Fruit fly (Drosophila melanogaster): ENCODE data around the gene Eip74EF.

Gene Eip74EF

dm6 chr3L:17616876-17617279 lies 2.2 kb downstream of the Eip74EF start:
- TF ChIP-seq D1 (tag; optimal IDR thresholded peaks at IDR 0.05) (no peak), CG13204 (GFP tag; optimal IDR thresholded peaks at IDR 0.05) (no peak), Pif1B (GFP tag; optimal IDR thresholded peaks at IDR 0.05) (no peak), rn (GFP tag; IDR thresholded peaks at IDR 0.05) (no peak), Pif1A (GFP tag; optimal IDR thresholded peaks at IDR 0.05) (no peak), EcR (GFP tag; optimal IDR thresholded peaks at IDR 0.05) (no peak), CG17806 (tag; optimal IDR thresholded peaks at IDR 0.05) (no peak), CG8301 (tag; optimal IDR thresholded peaks at IDR 0.05) (no peak), CG14655 (GFP tag; optimal IDR thresholded peaks at IDR 0.05) (no peak), CG9948 (tag; optimal IDR thresholded peaks at IDR 0.05) (no peak), CG32121 (GFP tag; IDR thresholded peaks at IDR 0.05) (no peak)

dm6 chr3L:17615838-17616237 lies 3.3 kb downstream of the Eip74EF start:
- TF ChIP-seq Ets98B (GFP tag; IDR thresholded peaks at IDR 0.05) (no peak), rn (GFP tag; IDR thresholded peaks at IDR 0.05) (no peak), CG10348 (GFP tag; IDR thresholded peaks at IDR 0.05) (no peak), CG34367 (tag; optimal IDR thresholded peaks at IDR 0.05) (no peak), CG8159 (tag; optimal IDR thresholded peaks at IDR 0.05) (no peak), CG14655 (GFP tag; optimal IDR thresholded peaks at IDR 0.05) (no peak), fd96Ca (GFP tag; IDR thresholded peaks at IDR 0.05) (no peak), CG12605 (GFP tag; IDR thresholded peaks at IDR 0.05) (no peak), CG9948 (tag; optimal IDR thresholded peaks at IDR 0.05) (no peak), CG8301 (tag; optimal IDR thresholded peaks at IDR 0.05) (no peak), Pif1B (GFP tag; optimal IDR thresholded peaks at IDR 0.05) (no peak), CG4496 (GFP tag; IDR thresholded peaks at IDR 0.05) (no peak)

- TF ChIP-seq CG10348 (GFP tag; IDR thresholded peaks at IDR 0.05), result no peak
- TF ChIP-seq rn (GFP tag; IDR thresholded peaks at IDR 0.05), result no peak
- TF ChIP-seq Snoo (tag; optimal IDR thresholded peaks at IDR 0.05), result no peak
- no peak for TF ChIP-seq CG13204 (GFP tag; optimal IDR thresholded peaks at IDR 0.05)
- TF ChIP-seq CG15710 (tag; optimal IDR thresholded peaks at IDR 0.05), result no peak
- no peak for TF ChIP-seq Pif1A (GFP tag; optimal IDR thresholded peaks at IDR 0.05)
- TF ChIP-seq CG34367 (tag; optimal IDR thresholded peaks at IDR 0.05), result no peak
- TF ChIP-seq fd96Ca (GFP tag; IDR thresholded peaks at IDR 0.05), result no peak
- no peak for TF ChIP-seq CG8301 (tag; optimal IDR thresholded peaks at IDR 0.05)
Measured at dm6 chr3L:17615286-17615685, 3.8 kb downstream of the Eip74EF start.

- TF ChIP-seq EcR (GFP tag; optimal IDR thresholded peaks at IDR 0.05), result peak; percentile 32
- TF ChIP-seq fd96Ca (GFP tag; IDR thresholded peaks at IDR 0.05), result 0 out of 3 replicates have a peak, but pooled peaks have one; percentile 36
- TF ChIP-seq CG14655 (GFP tag; optimal IDR thresholded peaks at IDR 0.05), result no peak
Measured at dm6 chr3L:17613972-17614384, 5.1 kb downstream of the Eip74EF start.

dm6 chr3L:17613292-17613734 lies 5.8 kb downstream of the Eip74EF start:
- TF ChIP-seq Snoo (tag; optimal IDR thresholded peaks at IDR 0.05) (peak; percentile 18), Pif1B (GFP tag; optimal IDR thresholded peaks at IDR 0.05) (no peak), EcR (GFP tag; optimal IDR thresholded peaks at IDR 0.05) (peak; percentile 26)

- TF ChIP-seq CG8159 (tag; optimal IDR thresholded peaks at IDR 0.05) (peak; percentile 1), CG4496 (GFP tag; IDR thresholded peaks at IDR 0.05) (peak; percentile 56; the same call in 2 of the 3 replicates), CG12605 (GFP tag; IDR thresholded peaks at IDR 0.05) (peak; percentile 65), D1 (tag; optimal IDR thresholded peaks at IDR 0.05) (peak; percentile 41), gl (tag; optimal IDR thresholded peaks at IDR 0.05) (peak; percentile 37), rn (GFP tag; IDR thresholded peaks at IDR 0.05) (no peak), CG14655 (GFP tag; optimal IDR thresholded peaks at IDR 0.05) (no peak), CG10348 (GFP tag; IDR thresholded peaks at IDR 0.05) (no peak), CG32121 (GFP tag; IDR thresholded peaks at IDR 0.05) (no peak), CG9948 (tag; optimal IDR thresholded peaks at IDR 0.05) (no peak), EcR (GFP tag; optimal IDR thresholded peaks at IDR 0.05) (peak; percentile 100), Snoo (tag; optimal IDR thresholded peaks at IDR 0.05) (no peak), CG17806 (tag; optimal IDR thresholded peaks at IDR 0.05) (no peak), CG8301 (tag; optimal IDR thresholded peaks at IDR 0.05) (no peak), Ets98B (GFP tag; IDR thresholded peaks at IDR 0.05) (peak; percentile 64), fd96Ca (GFP tag; IDR thresholded peaks at IDR 0.05) (peak; percentile 60), CG34367 (tag; optimal IDR thresholded peaks at IDR 0.05) (no peak), Pif1B (GFP tag; optimal IDR thresholded peaks at IDR 0.05) (no peak), Pif1A (GFP tag; optimal IDR thresholded peaks at IDR 0.05) (no peak), CG13204 (GFP tag; optimal IDR thresholded peaks at IDR 0.05) (peak; percentile 76), CG15710 (tag; optimal IDR thresholded peaks at IDR 0.05) (no peak)
Measured at dm6 chr3L:17611864-17612505, 7.1 kb downstream of the Eip74EF start.
